Fruit fly (Drosophila melanogaster) whole organism, embryonic: Measurements from ENCODE around the gene spz5.

ENCODE experiments used
- Aef1 ChIP-seq: fragments of 200-800 bp; sonication (Bioruptor generic); IDR thresholded peaks from 3 replicates; pipeline ENCODE4 v1.3.6; 2022; ENCODE audit warnings: missing biosample characterization, missing genetic modification characterization
- CG13123 ChIP-seq: fragments of 200-800 bp; sonication (Bioruptor generic); optimal IDR thresholded peaks from 2 replicates; lab custom pipeline; 2016; ENCODE audit warnings: missing biosample characterization, missing genetic modification characterization
- CG13296 ChIP-seq: fragments of 200-800 bp; sonication (Bioruptor generic); optimal IDR thresholded peaks from 3 replicates; lab custom pipeline; 2018; ENCODE audit warnings: missing biosample characterization, mild to moderate bottlenecking, missing genetic modification characterization
- CG17359 ChIP-seq: fragments of 200-800 bp; sonication (Bioruptor generic); optimal IDR thresholded peaks from 3 replicates; lab custom pipeline; 2018; ENCODE audit warnings: missing biosample characterization, mild to moderate bottlenecking, missing genetic modification characterization, moderate library complexity
- CG17385 ChIP-seq: fragments of 200-800 bp; sonication (Bioruptor generic); optimal IDR thresholded peaks from 3 replicates; lab custom pipeline; 2018; ENCODE audit warnings: missing biosample characterization, mild to moderate bottlenecking, missing genetic modification characterization
- CG1792 ChIP-seq: fragments of 200-800 bp; sonication (Bioruptor generic); optimal IDR thresholded peaks from 2 replicates; lab custom pipeline; 2016; ENCODE audit warnings: missing biosample characterization, missing genetic modification characterization
- CG18599 ChIP-seq: fragments of 200-800 bp; sonication (Bioruptor generic); optimal IDR thresholded peaks from 3 replicates; lab custom pipeline; 2017; ENCODE audit warnings: missing biosample characterization, missing genetic modification characterization, mild to moderate bottlenecking, moderate library complexity, missing genetic modification reagents
- CG18764 ChIP-seq: fragments of 200-800 bp; sonication (Bioruptor generic); optimal IDR thresholded peaks from 3 replicates; lab custom pipeline; 2016; ENCODE audit warnings: missing biosample characterization, missing genetic modification characterization
- CG2120 ChIP-seq: fragments of 200-800 bp; sonication (Bioruptor generic); optimal IDR thresholded peaks from 3 replicates; lab custom pipeline; 2016; ENCODE audit warnings: missing biosample characterization, missing genetic modification characterization
- CG30431 ChIP-seq: fragments of 200-800 bp; sonication (Bioruptor generic); optimal IDR thresholded peaks from 2 replicates; lab custom pipeline; 2017; ENCODE audit warnings: missing biosample characterization, missing genetic modification characterization
- CG31388 ChIP-seq: fragments of 200-800 bp; sonication (Bioruptor generic); optimal IDR thresholded peaks from 2 replicates; lab custom pipeline; 2016; ENCODE audit warnings: missing biosample characterization, missing genetic modification characterization
- CG43689 ChIP-seq: fragments of 200-800 bp; sonication (Bioruptor generic); IDR thresholded peaks from 2 replicates; pipeline ENCODE4 v1.3.6; 2022; ENCODE audit warnings: missing biosample characterization, missing genetic modification characterization
- CG6689 ChIP-seq: fragments of 200-800 bp; sonication (Bioruptor generic); IDR thresholded peaks from 2 replicates; pipeline ENCODE4 v1.3.6; 2022; ENCODE audit warnings: missing biosample characterization, missing genetic modification characterization
- CG6791 ChIP-seq: fragments of 200-800 bp; sonication (Bioruptor generic); IDR thresholded peaks from 3 replicates; pipeline ENCODE4 v1.3.6; 2022; ENCODE audit warnings: missing biosample characterization, missing genetic modification characterization; ENCODE audit not compliant: partially characterized antibody
- CG6813 ChIP-seq: fragments of 200-800 bp; sonication (Bioruptor generic); optimal IDR thresholded peaks from 2 replicates; lab custom pipeline; 2017; ENCODE audit warnings: missing biosample characterization, missing genetic modification characterization, mild to moderate bottlenecking, moderate library complexity, missing genetic modification reagents
- CG7357 ChIP-seq: fragments of 200-800 bp; sonication (Bioruptor generic); IDR thresholded peaks from 3 replicates; pipeline ENCODE4 v1.3.6; 2022; ENCODE audit warnings: missing biosample characterization, missing genetic modification characterization
- CG7556 ChIP-seq: fragments of 200-800 bp; sonication (Bioruptor generic); optimal IDR thresholded peaks from 2 replicates; lab custom pipeline; 2017; ENCODE audit warnings: missing biosample characterization, mild to moderate bottlenecking, missing genetic modification characterization
- CG7745 ChIP-seq: fragments of 200-800 bp; sonication (Bioruptor generic); optimal IDR thresholded peaks from 2 replicates; lab custom pipeline; 2018; ENCODE audit warnings: missing biosample characterization, mild to moderate bottlenecking, missing genetic modification characterization, moderate library complexity
- CG7839 ChIP-seq: fragments of 200-800 bp; sonication (Bioruptor generic); optimal IDR thresholded peaks from 3 replicates; lab custom pipeline; 2018; ENCODE audit warnings: missing biosample characterization, mild to moderate bottlenecking, missing genetic modification characterization, moderate library complexity
- CG8290 ChIP-seq, 3 experiments: fragments of 200-800 bp; sonication (Bioruptor generic); optimal IDR thresholded peaks; 2 replicates each; lab custom pipeline; 2016 to 2019; ENCODE audit warnings: missing biosample characterization in 3 of 3, missing genetic modification characterization in 3 of 3, mild to moderate bottlenecking in 2 of 3, moderate library complexity in 1 of 3
- CG9215 ChIP-seq: fragments of 200-800 bp; sonication (Bioruptor generic); IDR thresholded peaks from 2 replicates; pipeline ENCODE4 v1.3.6; 2022; ENCODE audit warnings: missing biosample characterization, missing genetic modification characterization
- CG9817 ChIP-seq: fragments of 200-800 bp; sonication (Bioruptor generic); optimal IDR thresholded peaks from 2 replicates; lab custom pipeline; 2018; ENCODE audit warnings: missing biosample characterization, mild to moderate bottlenecking, missing genetic modification characterization, moderate library complexity
- CG9876 ChIP-seq: fragments of 200-800 bp; sonication (Bioruptor generic); optimal IDR thresholded peaks from 2 replicates; lab custom pipeline; 2016; ENCODE audit warnings: missing biosample characterization, missing genetic modification characterization
- Dek ChIP-seq: fragments of 200-800 bp; sonication (Bioruptor generic); optimal IDR thresholded peaks from 3 replicates; lab custom pipeline; 2019; ENCODE audit warnings: missing biosample characterization, mild to moderate bottlenecking, missing genetic modification characterization, moderate library complexity
- E2f1 ChIP-seq: fragments of 200-800 bp; sonication (Bioruptor generic); IDR thresholded peaks from 2 replicates; pipeline ENCODE4 v1.3.6; 2022; ENCODE audit warnings: missing biosample characterization, missing genetic modification characterization
- ERR ChIP-seq: fragments of 200-800 bp; sonication (Bioruptor generic); optimal IDR thresholded peaks from 2 replicates; lab custom pipeline; 2016; ENCODE audit warnings: missing biosample characterization, missing genetic modification characterization
- Fer1 ChIP-seq: fragments of 200-800 bp; sonication (Bioruptor generic); optimal IDR thresholded peaks from 2 replicates; lab custom pipeline; 2017; ENCODE audit warnings: missing biosample characterization, mild to moderate bottlenecking, missing genetic modification characterization
- H15 ChIP-seq: fragments of 200-800 bp; sonication (Bioruptor generic); IDR thresholded peaks from 3 replicates; pipeline ENCODE4 v1.3.6; 2022; ENCODE audit warnings: missing biosample characterization, missing genetic modification characterization
- Hand ChIP-seq: fragments of 200-800 bp; sonication (Bioruptor generic); optimal IDR thresholded peaks from 2 replicates; lab custom pipeline; 2017; ENCODE audit warnings: mild to moderate bottlenecking, missing biosample characterization, missing genetic modification reagents, missing genetic modification characterization
- Hmr ChIP-seq: fragments of 200-800 bp; sonication (Bioruptor generic); optimal IDR thresholded peaks from 3 replicates; lab custom pipeline; 2017; ENCODE audit warnings: mild to moderate bottlenecking, missing biosample characterization, missing genetic modification reagents, missing genetic modification characterization
- Hr51 ChIP-seq, 2 experiments: fragments of 200-800 bp; sonication (Bioruptor generic); optimal IDR thresholded peaks; 2 replicates in 1 of 2; 3 replicates in 1 of 2; lab custom pipeline; 2016 to 2018; ENCODE audit warnings: missing biosample characterization in 2 of 2, missing genetic modification characterization in 2 of 2, mild to moderate bottlenecking in 1 of 2, moderate library complexity in 1 of 2
- NFAT ChIP-seq: fragments of 200-800 bp; sonication (Bioruptor generic); IDR thresholded peaks from 2 replicates; pipeline ENCODE4 v1.3.6; 2022; ENCODE audit warnings: missing biosample characterization, missing genetic modification characterization
- Sox102F ChIP-seq: fragments of 200-800 bp; sonication (Bioruptor generic); optimal IDR thresholded peaks from 2 replicates; lab custom pipeline; 2018; ENCODE audit warnings: missing biosample characterization, mild to moderate bottlenecking, missing genetic modification characterization, moderate library complexity
- Trl ChIP-seq, 3 experiments: fragments of >200 bp in 2 of 3; fragments of 200-800 bp in 1 of 3; sonication (Bioruptor generic) in 1 of 3; optimal IDR thresholded peaks; 2 replicates in 1 of 3; 3 replicates in 2 of 3; lab custom pipeline; 2016 to 2017; ENCODE audit warnings: missing biosample characterization in 1 of 3, missing genetic modification characterization in 1 of 3
- abd-A ChIP-seq: fragments of 200-800 bp; sonication (Bioruptor generic); optimal IDR thresholded peaks from 3 replicates; lab custom pipeline; 2019; ENCODE audit warnings: missing biosample characterization, mild to moderate bottlenecking, missing genetic modification characterization, moderate library complexity
- bbx ChIP-seq: fragments of 200-800 bp; sonication (Bioruptor generic); IDR thresholded peaks from 2 replicates; pipeline ENCODE4 v1.3.6; 2022; ENCODE audit warnings: missing biosample characterization, missing genetic modification characterization; ENCODE audit not compliant: partially characterized antibody
- bcd ChIP-seq: fragments of 200-800 bp; sonication (Bioruptor generic); optimal IDR thresholded peaks from 2 replicates; lab custom pipeline; 2017; ENCODE audit warnings: missing biosample characterization, mild to moderate bottlenecking, missing genetic modification characterization
- chn ChIP-seq: fragments of 200-800 bp; sonication (Bioruptor generic); optimal IDR thresholded peaks from 2 replicates; lab custom pipeline; 2016; ENCODE audit warnings: missing biosample characterization, missing genetic modification characterization
- crc ChIP-seq: fragments of 200-800 bp; sonication (Bioruptor generic); optimal IDR thresholded peaks from 2 replicates; lab custom pipeline; 2016; ENCODE audit warnings: missing biosample characterization, missing genetic modification characterization
- inv ChIP-seq: fragments of 200-800 bp; sonication (Bioruptor generic); IDR thresholded peaks from 2 replicates; pipeline ENCODE4 v1.3.6; 2022; ENCODE audit warnings: missing biosample characterization, missing genetic modification characterization; ENCODE audit not compliant: partially characterized antibody
- jing ChIP-seq: fragments of 200-800 bp; sonication (Bioruptor generic); optimal IDR thresholded peaks from 2 replicates; lab custom pipeline; 2018; ENCODE audit warnings: missing biosample characterization, mild to moderate bottlenecking, missing genetic modification characterization
- mirr ChIP-seq: fragments of 200-800 bp; sonication (Bioruptor generic); optimal IDR thresholded peaks from 3 replicates; lab custom pipeline; 2018; ENCODE audit warnings: missing biosample characterization, mild to moderate bottlenecking, missing genetic modification characterization
- phol ChIP-seq: fragments of 200-800 bp; sonication (Bioruptor generic); optimal IDR thresholded peaks from 3 replicates; lab custom pipeline; 2018; ENCODE audit warnings: missing biosample characterization, mild to moderate bottlenecking, missing genetic modification characterization, moderate library complexity
- pros ChIP-seq: fragments of 200-800 bp; sonication (Bioruptor generic); optimal IDR thresholded peaks from 3 replicates; lab custom pipeline; 2019; ENCODE audit warnings: missing biosample characterization, mild to moderate bottlenecking, missing genetic modification characterization, moderate library complexity
- repo ChIP-seq: fragments of 200-800 bp; sonication (Bioruptor generic); optimal IDR thresholded peaks from 2 replicates; lab custom pipeline; 2016; ENCODE audit warnings: missing biosample characterization, missing genetic modification characterization
- run ChIP-seq: fragments of 200-800 bp; sonication (Bioruptor generic); optimal IDR thresholded peaks from 3 replicates; lab custom pipeline; 2018; ENCODE audit warnings: missing biosample characterization, mild to moderate bottlenecking, missing genetic modification characterization
- schlank ChIP-seq: fragments of 200-800 bp; sonication (Bioruptor generic); optimal IDR thresholded peaks from 2 replicates; lab custom pipeline; 2018; ENCODE audit warnings: missing biosample characterization, mild to moderate bottlenecking, missing genetic modification characterization
- sd ChIP-seq: fragments of 200-800 bp; sonication (Bioruptor generic); optimal IDR thresholded peaks from 3 replicates; lab custom pipeline; 2018; ENCODE audit warnings: missing biosample characterization, mild to moderate bottlenecking, missing genetic modification characterization, moderate library complexity
- zfh2 ChIP-seq: fragments of 200-800 bp; sonication (Bioruptor generic); optimal IDR thresholded peaks from 2 replicates; lab custom pipeline; 2016; ENCODE audit warnings: missing biosample characterization, missing genetic modification characterization

Gene spz5

DNA sequence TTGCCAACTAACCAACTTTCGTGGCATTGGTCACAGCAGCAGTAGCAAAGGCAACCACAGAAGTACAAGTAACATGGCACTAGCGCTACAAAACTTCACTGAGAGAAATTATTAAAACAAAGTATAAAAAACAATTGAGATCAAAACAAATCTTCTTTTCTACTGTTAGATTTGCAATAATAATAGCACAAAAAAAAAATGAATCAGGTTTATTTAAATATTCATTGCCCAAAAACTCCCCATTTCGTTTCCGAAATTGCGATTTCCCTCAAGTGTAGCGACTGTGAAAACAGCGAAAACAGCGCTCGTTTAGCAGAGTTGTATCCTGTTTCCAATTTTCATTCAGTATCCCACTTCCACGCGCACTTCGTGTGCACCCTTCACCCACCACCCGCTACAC, 21.3 kb upstream of the spz5 start:
- no peak for TF ChIP-seq sd (tag; lab: Kevin White, UChicago)
- no peak for TF ChIP-seq repo (GFP tag; lab: Kevin White, UChicago)
- TF ChIP-seq Trl (optimal IDR thresholded peaks at IDR 0.05; lab: Kevin White, UChicago): no peak
- TF ChIP-seq Trl (GFP tag; optimal IDR thresholded peaks at IDR 0.05; lab: Kevin White, UChicago): no peak
- TF ChIP-seq CG6689 (GFP tag; lab: Robert Waterston, UW): peak; percentile 45; the same call in 1 of the 2 replicates
- no peak for TF ChIP-seq NFAT
- TF ChIP-seq schlank (tag; lab: Kevin White, UChicago): no peak
- peak; percentile 82 for TF ChIP-seq Fer1
- no peak for TF ChIP-seq CG31388 (GFP tag; lab: Kevin White, UChicago)
- peak; percentile 38 for TF ChIP-seq abd-A
- peak; percentile 34 for TF ChIP-seq Dek (tag; lab: Kevin White, UChicago)
- no peak for TF ChIP-seq CG7745
- peak; percentile 86 for TF ChIP-seq CG18599 (GFP tag; lab: Kevin White, UChicago)
- no peak for TF ChIP-seq CG9876 (GFP tag; lab: Kevin White, UChicago)
- peak; percentile 42 for TF ChIP-seq CG17359
- peak; percentile 33; the same call in 1 of the 3 replicates for TF ChIP-seq Aef1
- TF ChIP-seq mirr (GFP tag; lab: Kevin White, UChicago): no peak
- TF ChIP-seq CG7556 (GFP tag; lab: Kevin White, UChicago): peak; percentile 70
- peak; percentile 39; the same call in 1 of the 3 replicates for TF ChIP-seq CG7357 (GFP tag; lab: Robert Waterston, UW)
- no peak for TF ChIP-seq CG1792 (GFP tag; lab: Kevin White, UChicago)
- TF ChIP-seq CG8290 (GFP tag; optimal IDR thresholded peaks at IDR 0.05; lab: Kevin White, UChicago): no peak
- peak in 1 of 2 experiments; percentile 13 for TF ChIP-seq CG8290 (tag; optimal IDR thresholded peaks at IDR 0.05; lab: Kevin White, UChicago)
- no peak for TF ChIP-seq CG13123 (GFP tag; lab: Kevin White, UChicago)
- TF ChIP-seq Hmr (GFP tag; lab: Kevin White, UChicago): peak; percentile 76
- peak; percentile 37 for TF ChIP-seq CG13296 (GFP tag; lab: Kevin White, UChicago)
- peak; percentile 32 for TF ChIP-seq CG17385 (GFP tag; lab: Kevin White, UChicago)
- TF ChIP-seq inv: no peak
- no peak for TF ChIP-seq run (tag; lab: Kevin White, UChicago)
- TF ChIP-seq pros (GFP tag; lab: Kevin White, UChicago): no peak
- no peak for TF ChIP-seq bbx (GFP tag; lab: Robert Waterston, UW)
- TF ChIP-seq CG9215: 0 out of 2 replicates have a peak, but pooled peaks have one; percentile 25
- TF ChIP-seq chn: no peak
- peak; percentile 24 for TF ChIP-seq CG9817
- peak; percentile 18 for TF ChIP-seq bcd (GFP tag; lab: Kevin White, UChicago)
- TF ChIP-seq Hand (GFP tag; lab: Kevin White, UChicago): peak; percentile 46
- TF ChIP-seq phol: no peak
- no peak for TF ChIP-seq H15 (GFP tag; lab: Robert Waterston, UW)
- peak; percentile 10 for TF ChIP-seq zfh2
- peak; percentile 76 for TF ChIP-seq CG2120 (GFP tag; lab: Kevin White, UChicago)
- TF ChIP-seq E2f1 (GFP tag; lab: Robert Waterston, UW): 0 out of 2 replicates have a peak, but pooled peaks have one; percentile 33
- no peak for TF ChIP-seq CG6813 (GFP tag; lab: Kevin White, UChicago)
- peak in 1 of 2 experiments; percentile 61 for TF ChIP-seq Hr51 (GFP tag; optimal IDR thresholded peaks at IDR 0.05; lab: Kevin White, UChicago)
- peak; percentile 42 for TF ChIP-seq Sox102F (GFP tag; lab: Kevin White, UChicago)
- no peak for TF ChIP-seq crc (GFP tag; lab: Kevin White, UChicago)
- peak; percentile 18 for TF ChIP-seq ERR (GFP tag; lab: Kevin White, UChicago)
- TF ChIP-seq CG18764: no peak
- TF ChIP-seq jing: no peak
- TF ChIP-seq CG6791 (GFP tag; lab: Robert Waterston, UW): no peak
- no peak for TF ChIP-seq CG43689 (GFP tag; lab: Robert Waterston, UW)
- TF ChIP-seq CG30431 (GFP tag; lab: Kevin White, UChicago): no peak
- peak; percentile 52 for TF ChIP-seq CG7839
